Worm (Caenorhabditis elegans): ENCODE data around the gene spp-29.
A peak's percentile ranks its signal among the peaks of the same experiment; 100 is the strongest.

spp-29 gene

DNA sequence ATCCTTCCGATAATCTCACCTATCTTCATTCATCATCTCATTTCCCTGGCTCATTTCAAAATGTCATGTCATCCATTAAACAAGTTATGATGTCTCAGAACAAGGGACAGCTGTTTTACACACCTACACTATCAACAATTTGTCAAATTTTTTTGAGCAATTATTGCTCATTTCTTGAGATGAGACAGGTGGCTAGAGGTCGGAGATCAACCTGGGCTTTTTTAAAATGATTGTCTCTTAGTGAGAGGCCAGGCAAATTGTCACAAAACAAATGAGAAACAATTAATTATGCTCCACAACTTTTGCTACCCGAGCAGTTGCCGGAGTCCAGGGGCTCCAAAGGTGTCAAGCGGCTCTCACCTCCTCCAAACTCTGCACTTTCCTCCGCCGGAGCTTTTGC lies 32.1 kb upstream of the spp-29 start:
- TF ChIP-seq daf-16 (GFP tag; optimal IDR thresholded peaks at IDR 0.05) (peak in 1 of 2 experiments; percentile 40), daf-16 (tag; optimal IDR thresholded peaks at IDR 0.05) (no peak), ceh-32 (tag; optimal IDR thresholded peaks at IDR 0.05; ENCODE audit: poor library complexity) (no peak), ceh-20 (GFP tag; IDR thresholded peaks at IDR 0.05) (0 out of 2 replicates have a peak, but pooled peaks have one; percentile 29), mdt-29 (GFP tag; IDR thresholded peaks at IDR 0.05) (no peak), hlh-11 (tag; optimal IDR thresholded peaks at IDR 0.05) (peak; percentile 38), lsy-2 (tag; optimal IDR thresholded peaks at IDR 0.05) (no peak), dpl-1 (GFP tag; optimal IDR thresholded peaks at IDR 0.05) (no peak), nhr-11 (tag; optimal IDR thresholded peaks at IDR 0.05) (peak; percentile 60), unc-62 (GFP tag; optimal IDR thresholded peaks at IDR 0.05 in 1 of 2) (peak in 1 of 2 experiments; percentile 96), unc-62 (tag; optimal IDR thresholded peaks at IDR 0.05) (no peak), daf-19 (GFP tag; conservative IDR thresholded peaks at IDR 0.05) (no peak)

DNA sequence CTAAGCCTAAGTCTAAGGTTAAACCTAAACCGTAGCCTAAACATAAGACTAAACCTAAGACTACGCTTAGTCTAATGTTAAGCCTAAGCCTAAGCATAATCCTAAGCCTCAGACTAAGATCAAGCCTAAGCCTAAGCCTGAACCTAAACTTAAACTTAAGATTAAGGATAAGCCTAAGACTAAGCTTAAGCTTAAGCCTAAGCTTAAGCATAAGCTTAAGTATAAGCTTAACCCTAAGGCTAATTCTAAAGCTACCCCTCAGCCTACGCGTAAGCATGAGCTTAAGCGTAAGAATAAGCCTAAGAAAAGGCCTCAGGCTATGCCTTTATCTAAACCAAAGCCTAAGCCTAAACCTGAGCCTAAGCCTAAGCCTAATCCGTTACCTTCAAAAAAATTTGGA lies 31.7 kb upstream of the spp-29 start:
- TF ChIP-seq nhr-111 (GFP tag; optimal IDR thresholded peaks at IDR 0.05), result no peak
- TF ChIP-seq unc-130 (GFP tag; optimal IDR thresholded peaks at IDR 0.05), result no peak
- TF ChIP-seq snpc-4 (tag; optimal IDR thresholded peaks at IDR 0.05), result no peak
- no peak for TF ChIP-seq mdt-29 (GFP tag; IDR thresholded peaks at IDR 0.05)
- no peak for TF ChIP-seq zip-11 (GFP tag; IDR thresholded peaks at IDR 0.05)
- no peak for TF ChIP-seq nhr-10 (tag; optimal IDR thresholded peaks at IDR 0.05)
- TF ChIP-seq ceh-28 (tag; optimal IDR thresholded peaks at IDR 0.05), result no peak
- no peak for TF ChIP-seq F49E8.2 (tag; optimal IDR thresholded peaks at IDR 0.05; ENCODE audit: borderline replicate concordance)
- TF ChIP-seq daf-8 (GFP tag; IDR thresholded peaks at IDR 0.05), result no peak
- TF ChIP-seq unc-62 (GFP tag; optimal IDR thresholded peaks at IDR 0.05 in 1 of 2), result no peak
- TF ChIP-seq unc-62 (tag; optimal IDR thresholded peaks at IDR 0.05), result no peak
- TF ChIP-seq attf-4 (tag; optimal IDR thresholded peaks at IDR 0.05), result no peak
- TF ChIP-seq mep-1 (tag; optimal IDR thresholded peaks at IDR 0.05), result no peak
- TF ChIP-seq zfp-2 (tag; optimal IDR thresholded peaks at IDR 0.05), result no peak
- no peak for TF ChIP-seq aly-2 (tag; optimal IDR thresholded peaks at IDR 0.05)
- no peak for TF ChIP-seq lin-13 (GFP tag; optimal IDR thresholded peaks at IDR 0.05)
- TF ChIP-seq zfp-3 (GFP tag; conservative IDR thresholded peaks at IDR 0.05), result no peak
- no peak for TF ChIP-seq mdl-1 (tag; optimal IDR thresholded peaks at IDR 0.05)
- no peak for TF ChIP-seq rbr-2 (tag; optimal IDR thresholded peaks at IDR 0.05)
- no peak for TF ChIP-seq nhr-77 (tag; optimal IDR thresholded peaks at IDR 0.05)
- no peak for TF ChIP-seq ceh-82 (tag; optimal IDR thresholded peaks at IDR 0.05)

DNA sequence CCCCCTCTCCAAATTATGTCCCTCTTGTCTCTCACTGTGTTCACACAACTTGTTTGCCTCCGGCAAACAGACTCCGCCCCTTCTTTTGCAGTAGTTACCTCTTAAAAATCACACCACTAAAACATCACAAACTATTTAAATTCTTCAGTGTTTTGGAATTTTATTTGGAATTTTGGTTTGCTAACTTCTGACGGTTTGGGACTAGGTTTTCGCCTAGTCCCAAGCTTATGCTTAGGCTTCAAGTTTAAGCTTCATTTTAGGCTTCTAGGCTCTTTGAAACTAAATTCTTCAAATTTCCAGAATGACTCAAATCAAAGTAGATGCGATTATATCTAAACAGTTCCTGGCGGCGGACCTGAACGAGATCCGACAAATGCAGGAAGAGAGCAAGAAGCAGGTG lies 28.1 kb upstream of the spp-29 start, which contains the start of gene fat-5:
Gene fat-5 (plus strand): TSS at position 301 of the 400 bp plus-strand sequence.
- TF ChIP-seq daf-16 (GFP tag; optimal IDR thresholded peaks at IDR 0.05), result no peak
- no peak for TF ChIP-seq daf-16 (tag; optimal IDR thresholded peaks at IDR 0.05)
- TF ChIP-seq gei-8 (GFP tag; optimal IDR thresholded peaks at IDR 0.05), result no peak
- TF ChIP-seq F10B5.3 (tag; optimal IDR thresholded peaks at IDR 0.05), result no peak
- peak; percentile 41 for TF ChIP-seq aha-1 (tag)
- TF ChIP-seq dve-1 (tag; optimal IDR thresholded peaks at IDR 0.05; ENCODE audit: insufficient read depth), result no peak
- TF ChIP-seq saeg-2 (GFP tag; IDR thresholded peaks at IDR 0.05), result no peak
- no peak for TF ChIP-seq fkh-10 (GFP tag; optimal IDR thresholded peaks at IDR 0.05)

DNA sequence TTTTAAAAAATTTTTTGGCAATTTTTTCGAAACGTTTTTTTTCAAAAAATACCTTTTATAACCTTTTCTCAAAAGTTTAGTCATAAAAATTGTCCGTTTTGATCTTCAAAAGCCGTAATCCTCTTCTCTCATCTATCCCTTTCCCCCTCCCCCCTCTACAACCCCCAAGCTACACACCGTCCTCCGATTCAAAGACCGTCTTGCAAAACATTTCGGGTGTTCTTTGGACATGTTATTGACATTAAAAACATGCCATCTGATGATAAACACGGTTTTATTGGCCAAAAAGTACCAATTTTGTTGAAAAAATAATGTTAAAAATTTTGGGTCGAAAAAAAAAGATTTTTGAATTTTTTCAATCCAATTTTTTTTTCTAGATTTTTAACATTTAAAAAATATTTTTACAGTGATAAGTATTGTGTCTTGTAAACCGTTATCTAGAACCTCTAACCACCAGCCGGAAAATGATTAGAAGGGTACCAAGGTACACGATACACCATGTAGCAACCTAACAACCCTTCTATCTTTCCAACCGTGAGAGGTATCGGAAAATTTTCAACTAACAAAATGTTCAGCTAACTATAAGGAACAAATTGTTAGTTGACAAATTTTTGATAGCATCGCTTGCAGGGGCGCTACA lies 26.6 kb upstream of the spp-29 start:
- no peak for TF ChIP-seq ceh-28 (tag; optimal IDR thresholded peaks at IDR 0.05)
- no peak for TF ChIP-seq spr-3 (GFP tag; optimal IDR thresholded peaks at IDR 0.05)
- TF ChIP-seq lin-15B (tag; optimal IDR thresholded peaks at IDR 0.05), result no peak
- peak; percentile 3 for TF ChIP-seq nhr-11 (tag; optimal IDR thresholded peaks at IDR 0.05)
- no peak for TF ChIP-seq tra-1 (GFP tag; IDR thresholded peaks at IDR 0.05)
- no peak for TF ChIP-seq daf-16 (GFP tag; optimal IDR thresholded peaks at IDR 0.05)
- TF ChIP-seq daf-16 (tag; optimal IDR thresholded peaks at IDR 0.05), result peak; percentile 91
- TF ChIP-seq nhr-28 (tag; optimal IDR thresholded peaks at IDR 0.05), result peak; percentile 36
- no peak for TF ChIP-seq hmg-1.1 (GFP tag; IDR thresholded peaks at IDR 0.05)
- no peak for TF ChIP-seq zfp-3 (GFP tag; conservative IDR thresholded peaks at IDR 0.05)
- no peak for TF ChIP-seq ztf-7 (tag; optimal IDR thresholded peaks at IDR 0.05)
- TF ChIP-seq hlh-11 (tag; optimal IDR thresholded peaks at IDR 0.05), result peak; percentile 29
- TF ChIP-seq dve-1 (tag; optimal IDR thresholded peaks at IDR 0.05; ENCODE audit: insufficient read depth), result no peak
- TF ChIP-seq ceh-62 (tag; optimal IDR thresholded peaks at IDR 0.05), result no peak
- TF ChIP-seq madf-5 (GFP tag; IDR thresholded peaks at IDR 0.05), result no peak

Data from whole organism, L4 larva.